Fruit fly (Drosophila melanogaster) whole organism, embryonic: Measurements from ENCODE around the gene CG4041.

Experiments
- Atf-2 ChIP-seq: fragments of 200-800 bp; sonication (Bioruptor generic); optimal IDR thresholded peaks from 2 replicates; lab custom pipeline; 2016; ENCODE audit warnings: missing biosample characterization, missing genetic modification characterization
- Awh ChIP-seq: fragments of 200-800 bp; sonication (Bioruptor generic); IDR thresholded peaks from 2 replicates; pipeline ENCODE4, ENCODE4 v1.3.6; 2022; ENCODE audit warnings: missing biosample characterization, missing genetic modification characterization
- BEAF-32 ChIP-seq: fragments of 200-800 bp; sonication (Bioruptor generic); optimal IDR thresholded peaks from 3 replicates; lab custom pipeline; 2017; ENCODE audit warnings: missing biosample characterization, missing genetic modification characterization, mild to moderate bottlenecking, moderate library complexity, missing genetic modification reagents
- CG10565 ChIP-seq: fragments of 200-800 bp; sonication (Bioruptor generic); optimal IDR thresholded peaks from 3 replicates; lab custom pipeline; 2016; ENCODE audit warnings: missing biosample characterization, mild to moderate bottlenecking, missing genetic modification characterization
- CG11723 ChIP-seq: fragments of 200-800 bp; sonication (Bioruptor generic); optimal IDR thresholded peaks from 2 replicates; lab custom pipeline; 2017; ENCODE audit warnings: missing biosample characterization, mild to moderate bottlenecking, missing genetic modification characterization
- CG12104 ChIP-seq: fragments of 200-800 bp; sonication (Bioruptor generic); optimal IDR thresholded peaks from 3 replicates; lab custom pipeline; 2016; ENCODE audit warnings: missing biosample characterization, missing genetic modification characterization
- CG12391 ChIP-seq: fragments of 200-800 bp; sonication (Bioruptor generic); optimal IDR thresholded peaks from 3 replicates; lab custom pipeline; 2018; ENCODE audit warnings: missing biosample characterization, mild to moderate bottlenecking, missing genetic modification characterization, moderate library complexity
- CG13296 ChIP-seq: fragments of 200-800 bp; sonication (Bioruptor generic); optimal IDR thresholded peaks from 3 replicates; lab custom pipeline; 2018; ENCODE audit warnings: missing biosample characterization, mild to moderate bottlenecking, missing genetic modification characterization
- CG14014 ChIP-seq: fragments of 200-800 bp; sonication (Bioruptor generic); IDR thresholded peaks from 2 replicates; pipeline ENCODE4 v1.3.6; 2022; ENCODE audit warnings: missing biosample characterization, missing genetic modification characterization
- CG17186 ChIP-seq: fragments of 200-800 bp; sonication (Bioruptor generic); optimal IDR thresholded peaks from 3 replicates; lab custom pipeline; 2017; ENCODE audit warnings: missing biosample characterization, missing genetic modification reagents, missing genetic modification characterization
- CG17359 ChIP-seq: fragments of 200-800 bp; sonication (Bioruptor generic); optimal IDR thresholded peaks from 3 replicates; lab custom pipeline; 2018; ENCODE audit warnings: missing biosample characterization, mild to moderate bottlenecking, missing genetic modification characterization, moderate library complexity
- CG3163 ChIP-seq: fragments of 200-800 bp; sonication (Bioruptor generic); optimal IDR thresholded peaks from 3 replicates; lab custom pipeline; 2016; ENCODE audit warnings: missing biosample characterization, missing genetic modification characterization
- CG34422 ChIP-seq: fragments of 200-800 bp; sonication (Bioruptor generic); IDR thresholded peaks from 3 replicates; pipeline ENCODE4 v1.3.6; 2022; ENCODE audit warnings: missing biosample characterization, missing genetic modification characterization
- CG3838 ChIP-seq: fragments of 200-800 bp; sonication (Bioruptor generic); optimal IDR thresholded peaks from 3 replicates; lab custom pipeline; 2016; ENCODE audit warnings: missing biosample characterization, missing genetic modification characterization
- CG3995 ChIP-seq: fragments of 200-800 bp; sonication (Bioruptor generic); optimal IDR thresholded peaks from 3 replicates; lab custom pipeline; 2016; ENCODE audit warnings: missing biosample characterization, missing genetic modification characterization
- CG7372 ChIP-seq: fragments of 200-800 bp; sonication (Bioruptor generic); IDR thresholded peaks from 2 replicates; pipeline ENCODE4 v1.3.6; 2022; ENCODE audit warnings: missing biosample characterization, missing genetic modification characterization
- CG7963 ChIP-seq: fragments of 200-800 bp; sonication (Bioruptor generic); IDR thresholded peaks from 3 replicates; pipeline ENCODE4 v1.3.6; 2022; ENCODE audit warnings: missing biosample characterization, missing genetic modification characterization; ENCODE audit not compliant: partially characterized antibody
- CG8765 ChIP-seq: fragments of 200-800 bp; sonication (Bioruptor generic); IDR thresholded peaks from 2 replicates; pipeline ENCODE4 v1.3.6; 2022; ENCODE audit warnings: missing biosample characterization, missing genetic modification characterization
- CG9215 ChIP-seq: fragments of 200-800 bp; sonication (Bioruptor generic); IDR thresholded peaks from 2 replicates; pipeline ENCODE4 v1.3.6; 2022; ENCODE audit warnings: missing biosample characterization, missing genetic modification characterization
- CG9609 ChIP-seq: fragments of 200-800 bp; sonication (Bioruptor generic); optimal IDR thresholded peaks from 3 replicates; lab custom pipeline; 2016; ENCODE audit warnings: missing biosample characterization, missing genetic modification characterization
- CG9932 ChIP-seq: fragments of 200-800 bp; sonication (Bioruptor generic); IDR thresholded peaks from 2 replicates; pipeline ENCODE4 v1.3.6; 2022; ENCODE audit warnings: missing biosample characterization, missing genetic modification characterization
- CHES-1-like ChIP-seq: fragments of 200-800 bp; sonication (Bioruptor generic); optimal IDR thresholded peaks from 2 replicates; lab custom pipeline; 2016; ENCODE audit warnings: missing biosample characterization, missing genetic modification characterization
- Chrac-16 ChIP-seq: fragments of 200-800 bp; sonication (Bioruptor generic); optimal IDR thresholded peaks from 3 replicates; lab custom pipeline; 2016; ENCODE audit warnings: missing biosample characterization, missing genetic modification characterization
- CkIIα-i1 ChIP-seq: fragments of 200-800 bp; sonication (Bioruptor generic); IDR thresholded peaks from 2 replicates; pipeline ENCODE4 v1.3.6; 2022; ENCODE audit warnings: missing biosample characterization, missing genetic modification characterization
- Dbx ChIP-seq: fragments of 200-800 bp; sonication (Bioruptor generic); IDR thresholded peaks from 3 replicates; pipeline ENCODE4 v1.3.6; 2022; ENCODE audit warnings: missing biosample characterization, missing genetic modification characterization
- Fer2 ChIP-seq: fragments of 200-800 bp; sonication (Bioruptor generic); optimal IDR thresholded peaks from 2 replicates; lab custom pipeline; 2018; ENCODE audit warnings: missing biosample characterization, mild to moderate bottlenecking, missing genetic modification characterization, moderate library complexity
- GATAe ChIP-seq: fragments of 200-800 bp; sonication (Bioruptor generic); conservative IDR thresholded peaks from 2 replicates; pipeline ENCODE4 v1.3.6; 2022; ENCODE audit warnings: missing biosample characterization, missing genetic modification characterization
- Mad ChIP-seq: fragments of 200-800 bp; sonication (Bioruptor generic); optimal IDR thresholded peaks from 2 replicates; lab custom pipeline; 2016; ENCODE audit warnings: missing biosample characterization, missing genetic modification characterization
- Optix ChIP-seq: fragments of 200-800 bp; sonication (Bioruptor generic); IDR thresholded peaks from 3 replicates; pipeline ENCODE4 v1.3.6; 2022; ENCODE audit warnings: missing biosample characterization, missing genetic modification characterization
- Sox100B ChIP-seq: fragments of 200-800 bp; sonication (Bioruptor generic); optimal IDR thresholded peaks from 3 replicates; lab custom pipeline; 2018; ENCODE audit warnings: missing biosample characterization, mild to moderate bottlenecking, missing genetic modification characterization
- Spps ChIP-seq: fragments of 200-800 bp; sonication (Bioruptor generic); optimal IDR thresholded peaks from 2 replicates; lab custom pipeline; 2018; ENCODE audit warnings: missing biosample characterization, mild to moderate bottlenecking, missing genetic modification characterization
- Sry-β ChIP-seq: fragments of 200-800 bp; sonication (Bioruptor generic); optimal IDR thresholded peaks from 2 replicates; lab custom pipeline; 2018; ENCODE audit warnings: missing biosample characterization, mild to moderate bottlenecking, missing genetic modification characterization, moderate library complexity
- ap ChIP-seq: fragments of 200-800 bp; sonication (Bioruptor generic); IDR thresholded peaks from 2 replicates; pipeline ENCODE4 v1.3.6; 2022; ENCODE audit warnings: missing biosample characterization, missing genetic modification characterization
- bowl ChIP-seq: fragments of 200-800 bp; sonication (Bioruptor generic); IDR thresholded peaks from 2 replicates; pipeline ENCODE4 v1.3.6; 2022; ENCODE audit warnings: missing biosample characterization, missing genetic modification characterization
- cg ChIP-seq: fragments of 200-800 bp; sonication (Bioruptor generic); optimal IDR thresholded peaks from 3 replicates; lab custom pipeline; 2019; ENCODE audit warnings: missing biosample characterization, mild to moderate bottlenecking, missing genetic modification characterization, moderate library complexity
- chif ChIP-seq, 2 experiments: fragments of 200-800 bp; sonication (Bioruptor generic); optimal IDR thresholded peaks; 3 replicates each; lab custom pipeline; 2016; ENCODE audit warnings: missing biosample characterization in 2 of 2, missing genetic modification characterization in 2 of 2
- chinmo ChIP-seq: fragments of 200-800 bp; sonication (Bioruptor generic); IDR thresholded peaks from 4 replicates; pipeline ENCODE4 v1.3.6; 2022; ENCODE audit warnings: missing biosample characterization, missing genetic modification characterization; ENCODE audit not compliant: partially characterized antibody
- chn ChIP-seq: fragments of 200-800 bp; sonication (Bioruptor generic); optimal IDR thresholded peaks from 2 replicates; lab custom pipeline; 2016; ENCODE audit warnings: missing biosample characterization, missing genetic modification characterization
- ci ChIP-seq: fragments of 200-800 bp; sonication (Bioruptor generic); IDR thresholded peaks from 3 replicates; pipeline ENCODE4 v1.3.6; 2022; ENCODE audit warnings: missing biosample characterization, missing genetic modification characterization
- crp ChIP-seq, 2 experiments: fragments of 200-800 bp; sonication (Bioruptor generic); optimal IDR thresholded peaks; 2 replicates in 1 of 2; 3 replicates in 1 of 2; lab custom pipeline; 2017; ENCODE audit warnings: missing biosample characterization in 2 of 2, missing genetic modification characterization in 2 of 2, mild to moderate bottlenecking in 1 of 2, moderate library complexity in 1 of 2
- gsb ChIP-seq: fragments of 200-800 bp; sonication (Bioruptor generic); IDR thresholded peaks from 2 replicates; pipeline ENCODE4 v1.3.6; 2022; ENCODE audit warnings: missing biosample characterization, missing genetic modification characterization
- gt ChIP-seq: fragments of 200-800 bp; sonication (Bioruptor generic); IDR thresholded peaks from 2 replicates; pipeline ENCODE4 v1.3.6; 2022; ENCODE audit warnings: missing biosample characterization, missing genetic modification characterization
- lilli ChIP-seq: fragments of 200-800 bp; sonication (Bioruptor generic); optimal IDR thresholded peaks from 3 replicates; lab custom pipeline; 2016; ENCODE audit warnings: missing biosample characterization, missing genetic modification characterization
- phol ChIP-seq: fragments of 200-800 bp; sonication (Bioruptor generic); optimal IDR thresholded peaks from 3 replicates; lab custom pipeline; 2018; ENCODE audit warnings: missing biosample characterization, mild to moderate bottlenecking, missing genetic modification characterization, moderate library complexity
- scrt ChIP-seq: fragments of 200-800 bp; sonication (Bioruptor generic); optimal IDR thresholded peaks from 2 replicates; lab custom pipeline; 2018; ENCODE audit warnings: missing biosample characterization, mild to moderate bottlenecking, missing genetic modification characterization, moderate library complexity
- slou ChIP-seq: fragments of 200-800 bp; sonication (Bioruptor generic); optimal IDR thresholded peaks from 3 replicates; lab custom pipeline; 2016; ENCODE audit warnings: missing biosample characterization, missing genetic modification characterization
- slp2 ChIP-seq: fragments of 200-800 bp; sonication (Bioruptor generic); optimal IDR thresholded peaks from 2 replicates; lab custom pipeline; 2016; ENCODE audit warnings: missing biosample characterization, missing genetic modification characterization
- sug ChIP-seq: fragments of 200-800 bp; optimal IDR thresholded peaks from 2 replicates; lab custom pipeline; 2019; ENCODE audit warnings: missing biosample characterization, mild to moderate bottlenecking, missing genetic modification characterization, moderate library complexity
- tna ChIP-seq: fragments of 200-800 bp; sonication (Bioruptor generic); IDR thresholded peaks from 2 replicates; pipeline ENCODE4 v1.3.6; 2022; ENCODE audit warnings: missing biosample characterization, missing genetic modification characterization; ENCODE audit not compliant: partially characterized antibody
- vfl ChIP-seq: fragments of 200-800 bp; sonication (Bioruptor generic); optimal IDR thresholded peaks from 2 replicates; lab custom pipeline; 2016; ENCODE audit warnings: missing biosample characterization, missing genetic modification characterization
- yki ChIP-seq: fragments of >200 bp; optimal IDR thresholded peaks from 3 replicates; lab custom pipeline; 2018
- zf30C ChIP-seq: fragments of 200-800 bp; sonication (Bioruptor generic); optimal IDR thresholded peaks from 3 replicates; lab custom pipeline; 2018; ENCODE audit warnings: missing biosample characterization, mild to moderate bottlenecking, missing genetic modification characterization

CG4041 gene

DNA sequence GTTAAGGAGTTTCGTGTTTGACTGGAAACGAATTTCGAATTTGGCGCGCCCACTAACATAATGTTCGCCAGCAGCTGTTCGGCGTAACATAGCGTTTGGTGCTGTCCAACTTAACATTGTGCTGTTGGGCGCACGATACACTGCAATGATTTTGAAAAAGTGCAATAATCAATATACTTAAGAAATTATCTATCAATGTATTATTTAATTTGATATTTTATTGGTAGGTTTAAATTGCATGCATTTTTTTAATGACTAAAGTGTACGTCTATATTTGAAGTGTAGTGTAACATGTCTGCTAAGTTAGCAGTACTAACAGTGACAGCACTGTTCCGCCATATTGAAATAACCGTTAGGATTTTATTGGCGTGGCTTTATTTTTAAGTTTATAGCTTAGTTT lies 11.7 kb downstream of the CG4041 start, which contains the start of gene CG6927 (continued):
- TF ChIP-seq crp (GFP tag; optimal IDR thresholded peaks at IDR 0.05; lab: Kevin White, UChicago): peak in 1 of 2 experiments; percentile 68
- TF ChIP-seq CG3838 (GFP tag; lab: Kevin White, UChicago): no peak
- no peak for TF ChIP-seq gt (GFP tag; lab: Robert Waterston, UW)
- no peak for TF ChIP-seq yki (lab: Kevin White, UChicago)
- TF ChIP-seq ap (GFP tag; lab: Robert Waterston, UW): peak; percentile 93
- TF ChIP-seq CG8765 (GFP tag; lab: Robert Waterston, UW): peak; percentile 62
- peak; percentile 80 for TF ChIP-seq CG9215
- peak; percentile 85 for TF ChIP-seq CG7372 (GFP tag; lab: Robert Waterston, UW)
- TF ChIP-seq CG9609 (GFP tag; lab: Kevin White, UChicago): no peak
- TF ChIP-seq CG3163 (GFP tag; lab: Kevin White, UChicago): no peak
- TF ChIP-seq CG13296 (GFP tag; lab: Kevin White, UChicago): peak; percentile 30
- TF ChIP-seq chinmo (GFP tag; lab: Robert Waterston, UW): no peak
- no peak for TF ChIP-seq slp2
- no peak; the same call in 1 of the 2 replicates for TF ChIP-seq CkIIα-i1 (GFP tag; lab: Robert Waterston, UW)
- TF ChIP-seq Dbx (GFP tag; lab: Robert Waterston, UW): peak; percentile 85
- TF ChIP-seq CG9932 (GFP tag; lab: Robert Waterston, UW): peak; percentile 95
- TF ChIP-seq Fer2 (tag; lab: Kevin White, UChicago): no peak
- no peak for TF ChIP-seq Mad
- peak; percentile 78 for TF ChIP-seq sug (tag; lab: Kevin White, UChicago)
- no peak for TF ChIP-seq chif (GFP tag; optimal IDR thresholded peaks at IDR 0.05; lab: Kevin White, UChicago)
- no peak for TF ChIP-seq CHES-1-like
- peak; percentile 89 for TF ChIP-seq phol
- no peak for TF ChIP-seq slou (GFP tag; lab: Kevin White, UChicago)
- TF ChIP-seq tna (GFP tag; lab: Robert Waterston, UW): no peak
- TF ChIP-seq vfl: no peak
- peak; percentile 44 for TF ChIP-seq gsb (GFP tag; lab: Robert Waterston, UW)
- peak; percentile 90 for TF ChIP-seq ci
- TF ChIP-seq BEAF-32 (GFP tag; lab: Kevin White, UChicago): peak; percentile 10
- peak; percentile 99 for TF ChIP-seq CG17186 (GFP tag; lab: Kevin White, UChicago)
- TF ChIP-seq Sry-β (GFP tag; lab: Kevin White, UChicago): peak; percentile 55
- TF ChIP-seq Optix (GFP tag; lab: Robert Waterston, UW): peak; percentile 64; the same call in 2 of the 3 replicates
- TF ChIP-seq CG14014 (GFP tag; lab: Robert Waterston, UW): peak; percentile 97
- TF ChIP-seq CG11723 (GFP tag; lab: Kevin White, UChicago): no peak
- TF ChIP-seq CG3995 (GFP tag; lab: Kevin White, UChicago): no peak
- TF ChIP-seq lilli (GFP tag; lab: Kevin White, UChicago): peak; percentile 91
- TF ChIP-seq CG34422: peak; percentile 92
- TF ChIP-seq zf30C (GFP tag; lab: Kevin White, UChicago): peak; percentile 82
- no peak for TF ChIP-seq chn (GFP tag; lab: Kevin White, UChicago)
- no peak for TF ChIP-seq Spps (tag; lab: Kevin White, UChicago)
- TF ChIP-seq CG12391 (tag; lab: Kevin White, UChicago): peak; percentile 77
- TF ChIP-seq scrt (GFP tag; lab: Kevin White, UChicago): no peak
- no peak for TF ChIP-seq Atf-2 (GFP tag; lab: Kevin White, UChicago)
- peak; percentile 52 for TF ChIP-seq Chrac-16 (GFP tag; lab: Kevin White, UChicago)
- peak; percentile 69 for TF ChIP-seq CG17359 (tag; lab: Kevin White, UChicago)
- no peak for TF ChIP-seq CG10565 (GFP tag; lab: Kevin White, UChicago)
- TF ChIP-seq Sox100B (GFP tag; lab: Kevin White, UChicago): peak; percentile 51
- TF ChIP-seq bowl: peak; percentile 69; the same call in 1 of the 2 replicates
- TF ChIP-seq CG12104: peak; percentile 28
- peak; percentile 64 for TF ChIP-seq GATAe
- no peak for TF ChIP-seq CG7963 (GFP tag; lab: Robert Waterston, UW)
- TF ChIP-seq Awh: peak; percentile 88
- TF ChIP-seq cg: no peak
